Fruit fly (Drosophila melanogaster): Measurements from ENCODE around the gene Cp15.

dm6 chr3L:8682551-8683375, 45.5 kb upstream of the Cp15 start:
- TF ChIP-seq CG11617 (GFP tag; optimal IDR thresholded peaks at IDR 0.05) (peak; percentile 27), tj (GFP tag; optimal IDR thresholded peaks at IDR 0.05) (peak; percentile 81)
